Fruit fly (Drosophila melanogaster) whole organism: Measurements from ENCODE around the gene CG34163.

ENCODE experiments used
- CG8478 ChIP-seq: fragments of >200 bp; optimal IDR thresholded peaks from 2 replicates; lab custom pipeline; 2018; ENCODE audit warnings: inconsistent platforms
- Dll ChIP-seq: fragments of >200 bp; optimal IDR thresholded peaks from 2 replicates; lab custom pipeline; 2017
- pan ChIP-seq: fragments of >200 bp; optimal IDR thresholded peaks from 2 replicates; lab custom pipeline; 2017
- psq ChIP-seq: fragments of >200 bp; optimal IDR thresholded peaks from 2 replicates; lab custom pipeline; 2017

DNA sequence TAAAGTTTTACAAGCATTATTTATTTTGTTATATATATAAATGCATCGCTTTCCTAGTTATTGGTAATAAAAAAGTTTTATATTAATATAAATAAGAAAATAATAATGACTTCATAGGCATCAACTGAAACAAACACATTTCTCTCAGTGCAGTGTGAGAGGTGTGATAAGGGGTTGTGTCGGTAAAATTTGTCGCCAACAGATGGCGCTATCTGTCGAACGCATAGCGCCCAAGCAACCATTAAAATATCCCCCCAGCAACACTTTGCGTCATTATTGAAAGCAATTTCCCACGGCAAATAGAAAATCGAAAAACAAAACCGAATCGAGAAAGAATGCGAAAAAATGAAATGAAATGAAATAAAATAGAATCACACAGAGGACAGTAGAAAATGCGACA lies 47.5 kb upstream of the CG34163 start:
- TF ChIP-seq psq (lab: Kevin White, UChicago) (no peak), Dll (lab: Kevin White, UChicago) (no peak), pan (lab: Kevin White, UChicago) (no peak), CG8478 (no peak)
